Fruit fly (Drosophila melanogaster) whole organism, embryonic: ENCODE data around the gene Dop1R2.

Source experiments
- Antp ChIP-seq: fragments of 200-800 bp; sonication (Bioruptor generic); optimal IDR thresholded peaks from 3 replicates; lab custom pipeline; 2016; ENCODE audit warnings: missing biosample characterization, missing genetic modification characterization
- Asciz ChIP-seq: fragments of 200-800 bp; sonication (Bioruptor generic); optimal IDR thresholded peaks from 2 replicates; lab custom pipeline; 2017; ENCODE audit warnings: missing biosample characterization, mild to moderate bottlenecking, missing genetic modification characterization, missing genetic modification reagents
- C15 ChIP-seq: fragments of 200-800 bp; sonication (Bioruptor generic); IDR thresholded peaks from 3 replicates; pipeline ENCODE4 v1.3.6; 2022; ENCODE audit warnings: missing biosample characterization, missing genetic modification characterization
- CG10462 ChIP-seq: fragments of 200-800 bp; sonication (Bioruptor generic); optimal IDR thresholded peaks from 2 replicates; lab custom pipeline; 2016; ENCODE audit warnings: missing biosample characterization, missing genetic modification characterization
- CG11456 ChIP-seq: fragments of 200-800 bp; sonication (Bioruptor generic); IDR thresholded peaks from 3 replicates; pipeline ENCODE4 v1.3.6; 2022; ENCODE audit warnings: missing biosample characterization, missing genetic modification characterization
- CG11504 ChIP-seq: fragments of 200-800 bp; sonication (Bioruptor generic); optimal IDR thresholded peaks from 3 replicates; lab custom pipeline; 2019; ENCODE audit warnings: missing biosample characterization, mild to moderate bottlenecking, missing genetic modification characterization, moderate library complexity
- CG11560 ChIP-seq: fragments of 200-800 bp; sonication (Bioruptor generic); IDR thresholded peaks from 3 replicates; pipeline ENCODE4 v1.3.6; 2022; ENCODE audit warnings: missing biosample characterization, missing genetic modification characterization
- CG12219 ChIP-seq: fragments of 200-800 bp; sonication (Bioruptor generic); optimal IDR thresholded peaks from 3 replicates; lab custom pipeline; 2018; ENCODE audit warnings: missing biosample characterization, mild to moderate bottlenecking, missing genetic modification characterization
- CG12744 ChIP-seq: fragments of 200-800 bp; sonication (Bioruptor generic); optimal IDR thresholded peaks from 2 replicates; lab custom pipeline; 2016; ENCODE audit warnings: missing biosample characterization, missing genetic modification characterization
- CG14860 ChIP-seq: fragments of 200-800 bp; sonication (Bioruptor generic); IDR thresholded peaks from 3 replicates; pipeline ENCODE4 v1.3.6; 2022; ENCODE audit warnings: missing biosample characterization, missing genetic modification characterization; ENCODE audit not compliant: partially characterized antibody
- CG15269 ChIP-seq: fragments of 200-800 bp; sonication (Bioruptor generic); optimal IDR thresholded peaks from 2 replicates; lab custom pipeline; 2018; ENCODE audit warnings: missing biosample characterization, mild to moderate bottlenecking, missing genetic modification characterization, moderate library complexity
- CG2202 ChIP-seq: fragments of 200-800 bp; sonication (Bioruptor generic); optimal IDR thresholded peaks from 2 replicates; lab custom pipeline; 2018; ENCODE audit warnings: missing biosample characterization, mild to moderate bottlenecking, missing genetic modification characterization
- CG2875 ChIP-seq: fragments of 200-800 bp; sonication (Bioruptor generic); optimal IDR thresholded peaks from 2 replicates; lab custom pipeline; 2017; ENCODE audit warnings: missing biosample characterization, mild to moderate bottlenecking, missing genetic modification characterization, missing genetic modification reagents
- CG3995 ChIP-seq: fragments of 200-800 bp; sonication (Bioruptor generic); optimal IDR thresholded peaks from 3 replicates; lab custom pipeline; 2016; ENCODE audit warnings: missing biosample characterization, missing genetic modification characterization
- CG4617 ChIP-seq: fragments of 200-800 bp; sonication (Bioruptor generic); optimal IDR thresholded peaks from 3 replicates; lab custom pipeline; 2016; ENCODE audit warnings: missing biosample characterization, missing genetic modification characterization, borderline replicate concordance
- CG5180 ChIP-seq: fragments of 200-800 bp; sonication (Bioruptor generic); optimal IDR thresholded peaks from 3 replicates; lab custom pipeline; 2017; ENCODE audit warnings: missing biosample characterization, missing genetic modification characterization, mild to moderate bottlenecking, moderate library complexity, missing genetic modification reagents
- CG7839 ChIP-seq: fragments of 200-800 bp; sonication (Bioruptor generic); optimal IDR thresholded peaks from 3 replicates; lab custom pipeline; 2018; ENCODE audit warnings: missing biosample characterization, mild to moderate bottlenecking, missing genetic modification characterization, moderate library complexity
- CG8089 ChIP-seq: fragments of 200-800 bp; sonication (Bioruptor generic); optimal IDR thresholded peaks from 3 replicates; lab custom pipeline; 2016; ENCODE audit warnings: missing biosample characterization, missing genetic modification characterization
- CG8765 ChIP-seq: fragments of 200-800 bp; sonication (Bioruptor generic); IDR thresholded peaks from 2 replicates; pipeline ENCODE4 v1.3.6; 2022; ENCODE audit warnings: missing biosample characterization, missing genetic modification characterization
- CG9609 ChIP-seq: fragments of 200-800 bp; sonication (Bioruptor generic); optimal IDR thresholded peaks from 3 replicates; lab custom pipeline; 2016; ENCODE audit warnings: missing biosample characterization, missing genetic modification characterization
- Dad ChIP-seq: fragments of 200-800 bp; sonication (Bioruptor generic); optimal IDR thresholded peaks from 3 replicates; lab custom pipeline; 2016; ENCODE audit warnings: missing biosample characterization, missing genetic modification characterization
- Dip2 ChIP-seq: fragments of 200-800 bp; sonication (Bioruptor generic); IDR thresholded peaks from 2 replicates; pipeline ENCODE4 v1.3.6; 2022; ENCODE audit warnings: missing biosample characterization, missing genetic modification characterization
- Dp ChIP-seq: fragments of 200-800 bp; sonication (Bioruptor generic); optimal IDR thresholded peaks from 2 replicates; lab custom pipeline; 2018; ENCODE audit warnings: missing biosample characterization, mild to moderate bottlenecking, missing genetic modification characterization, moderate library complexity
- Ets97D ChIP-seq: fragments of 200-800 bp; sonication (Bioruptor generic); optimal IDR thresholded peaks from 3 replicates; lab custom pipeline; 2016; ENCODE audit warnings: missing biosample characterization, missing genetic modification characterization
- HHEX ChIP-seq: fragments of 200-800 bp; sonication (Bioruptor generic); optimal IDR thresholded peaks from 3 replicates; lab custom pipeline; 2017; ENCODE audit warnings: missing biosample characterization, mild to moderate bottlenecking, missing genetic modification characterization, missing genetic modification reagents
- HmgD ChIP-seq: fragments of 200-800 bp; sonication (Bioruptor generic); optimal IDR thresholded peaks from 3 replicates; lab custom pipeline; 2016; ENCODE audit warnings: missing biosample characterization, missing genetic modification characterization
- Mad ChIP-seq: fragments of 200-800 bp; sonication (Bioruptor generic); optimal IDR thresholded peaks from 2 replicates; lab custom pipeline; 2016; ENCODE audit warnings: missing biosample characterization, missing genetic modification characterization
- NC2α ChIP-seq: fragments of 200-800 bp; sonication (Bioruptor generic); optimal IDR thresholded peaks from 2 replicates; lab custom pipeline; 2016; ENCODE audit warnings: missing biosample characterization, missing genetic modification characterization
- Pdp1 ChIP-seq, 2 experiments: fragments of 200-800 bp; sonication (Bioruptor generic); optimal IDR thresholded peaks; 3 replicates each; lab custom pipeline; 2016; ENCODE audit warnings: missing biosample characterization in 2 of 2, missing genetic modification characterization in 2 of 2, mild to moderate bottlenecking in 1 of 2, moderate library complexity in 1 of 2
- Sry-β ChIP-seq: fragments of 200-800 bp; sonication (Bioruptor generic); optimal IDR thresholded peaks from 2 replicates; lab custom pipeline; 2018; ENCODE audit warnings: missing biosample characterization, mild to moderate bottlenecking, missing genetic modification characterization, moderate library complexity
- ap ChIP-seq: fragments of 200-800 bp; sonication (Bioruptor generic); IDR thresholded peaks from 2 replicates; pipeline ENCODE4 v1.3.6; 2022; ENCODE audit warnings: missing biosample characterization, missing genetic modification characterization
- ato ChIP-seq: fragments of 200-800 bp; sonication (Bioruptor generic); IDR thresholded peaks from 2 replicates; pipeline ENCODE4 v1.3.6; 2022; ENCODE audit warnings: missing biosample characterization, missing genetic modification characterization; ENCODE audit not compliant: partially characterized antibody
- az2 ChIP-seq: fragments of 200-800 bp; sonication (Bioruptor generic); optimal IDR thresholded peaks from 3 replicates; lab custom pipeline; 2016; ENCODE audit warnings: missing biosample characterization, missing genetic modification characterization
- bigmax ChIP-seq: fragments of 200-800 bp; sonication (Bioruptor generic); optimal IDR thresholded peaks from 2 replicates; lab custom pipeline; 2018; ENCODE audit warnings: missing biosample characterization, mild to moderate bottlenecking, missing genetic modification characterization
- ken ChIP-seq: fragments of 200-800 bp; sonication (Bioruptor generic); IDR thresholded peaks from 3 replicates; pipeline ENCODE4 v1.3.6; 2022; ENCODE audit warnings: missing biosample characterization, missing genetic modification characterization
- oc ChIP-seq: fragments of 200-800 bp; sonication (Bioruptor generic); optimal IDR thresholded peaks from 2 replicates; lab custom pipeline; 2018; ENCODE audit warnings: missing biosample characterization, mild to moderate bottlenecking, missing genetic modification characterization, moderate library complexity
- onecut ChIP-seq: fragments of 200-800 bp; sonication (Bioruptor generic); IDR thresholded peaks from 2 replicates; pipeline ENCODE4 v1.3.6; 2022; ENCODE audit warnings: missing biosample characterization, missing genetic modification characterization
- p53 ChIP-seq: fragments of 200-800 bp; sonication (Bioruptor generic); optimal IDR thresholded peaks from 2 replicates; lab custom pipeline; 2016; ENCODE audit warnings: missing biosample characterization, missing genetic modification characterization
- pan ChIP-seq, 4 experiments: fragments of >200 bp in 3 of 4; fragments of 200-800 bp in 1 of 4; sonication (Bioruptor generic) in 1 of 4; optimal IDR thresholded peaks in 3 of 4; IDR thresholded peaks in 1 of 4; 2 replicates each; pipeline versions ENCODE4 v1.3.6 to Lab custom; 2017 to 2022; ENCODE audit warnings: missing biosample characterization in 2 of 4, missing genetic modification characterization in 2 of 4, mixed read lengths in 1 of 4
- pita ChIP-seq: fragments of 200-800 bp; sonication (Bioruptor generic); optimal IDR thresholded peaks from 2 replicates; lab custom pipeline; 2017; ENCODE audit warnings: missing biosample characterization, mild to moderate bottlenecking, missing genetic modification characterization
- rib ChIP-seq: fragments of 200-800 bp; sonication (Bioruptor generic); IDR thresholded peaks from 2 replicates; pipeline ENCODE4 v1.3.6; 2022; ENCODE audit warnings: missing biosample characterization, missing genetic modification characterization
- sc ChIP-seq, 3 experiments: fragments of >200 bp in 2 of 3; fragments of 200-800 bp in 1 of 3; sonication (Bioruptor generic) in 1 of 3; optimal IDR thresholded peaks; 2 replicates in 2 of 3; 3 replicates in 1 of 3; lab custom pipeline; 2017; ENCODE audit warnings: mild to moderate bottlenecking in 1 of 3, missing biosample characterization in 1 of 3, missing genetic modification characterization in 1 of 3, missing genetic modification reagents in 1 of 3
- sug ChIP-seq: fragments of 200-800 bp; optimal IDR thresholded peaks from 2 replicates; lab custom pipeline; 2019; ENCODE audit warnings: missing biosample characterization, mild to moderate bottlenecking, missing genetic modification characterization, moderate library complexity
- tin ChIP-seq: fragments of 200-800 bp; sonication (Bioruptor generic); optimal IDR thresholded peaks from 3 replicates; lab custom pipeline; 2016; ENCODE audit warnings: missing biosample characterization, missing genetic modification characterization
- tna ChIP-seq: fragments of 200-800 bp; sonication (Bioruptor generic); IDR thresholded peaks from 2 replicates; pipeline ENCODE4 v1.3.6; 2022; ENCODE audit warnings: missing biosample characterization, missing genetic modification characterization; ENCODE audit not compliant: partially characterized antibody
- twi ChIP-seq: fragments of 200-800 bp; optimal IDR thresholded peaks from 2 replicates; lab custom pipeline; 2019; ENCODE audit warnings: missing biosample characterization, mild to moderate bottlenecking, missing genetic modification characterization, moderate library complexity
- tx ChIP-seq: fragments of 200-800 bp; sonication (Bioruptor generic); optimal IDR thresholded peaks from 2 replicates; lab custom pipeline; 2016; ENCODE audit warnings: missing biosample characterization, missing genetic modification characterization
- yki ChIP-seq: fragments of >200 bp; optimal IDR thresholded peaks from 3 replicates; lab custom pipeline; 2018

Gene Dop1R2

dm6 chr3R:29591481-29592138 is 68.2 kb downstream of the Dop1R2 start, which contains the start of gene alph (continued):
- TF ChIP-seq CG14860 (GFP tag; lab: Robert Waterston, UW) (peak; percentile 95), Dp (GFP tag; lab: Kevin White, UChicago) (peak; percentile 34), Pdp1 (GFP tag; optimal IDR thresholded peaks at IDR 0.05; lab: Kevin White, UChicago) (peak in 1 of 2 experiments; percentile 81), C15 (GFP tag; lab: Robert Waterston, UW) (no peak; the same call in 2 of the 3 replicates), ato (peak; percentile 98), rib (GFP tag; lab: Robert Waterston, UW) (no peak), CG12744 (GFP tag; lab: Kevin White, UChicago) (peak; percentile 17), Antp (GFP tag; lab: Kevin White, UChicago) (peak; percentile 28), HHEX (GFP tag; lab: Kevin White, UChicago) (peak; percentile 8), CG9609 (GFP tag; lab: Kevin White, UChicago) (peak; percentile 47), HmgD (peak; percentile 91), p53 (peak; percentile 52), pita (GFP tag; lab: Kevin White, UChicago) (peak; percentile 96), bigmax (GFP tag; lab: Kevin White, UChicago) (peak; percentile 18), tna (GFP tag; lab: Robert Waterston, UW) (peak; percentile 97), Dad (GFP tag; lab: Kevin White, UChicago) (peak; percentile 51), CG4617 (GFP tag; lab: Kevin White, UChicago) (peak; percentile 94), CG11456 (GFP tag; lab: Robert Waterston, UW) (0 out of 3 replicates have a peak, but pooled peaks have one; percentile 48), tx (GFP tag; lab: Kevin White, UChicago) (peak; percentile 37), CG11504 (no peak), ken (no peak), Mad (peak; percentile 64), NC2α (GFP tag; lab: Kevin White, UChicago) (no peak), Sry-β (GFP tag; lab: Kevin White, UChicago) (no peak), yki (lab: Kevin White, UChicago) (peak; percentile 33), Ets97D (GFP tag; lab: Kevin White, UChicago) (peak; percentile 90), ap (no peak), twi (tag; lab: Kevin White, UChicago) (peak; percentile 39), CG11560 (peak; percentile 53; the same call in 1 of the 3 replicates), CG15269 (no peak), az2 (GFP tag; lab: Kevin White, UChicago) (peak; percentile 63), sc (optimal IDR thresholded peaks at IDR 0.05; lab: Kevin White, UChicago) (no peak), sc (GFP tag; optimal IDR thresholded peaks at IDR 0.05; lab: Kevin White, UChicago) (no peak), sug (tag; lab: Kevin White, UChicago) (peak; percentile 19), pan (optimal IDR thresholded peaks at IDR 0.05; lab: Kevin White, UChicago) (no peak), pan (GFP tag; optimal IDR thresholded peaks at IDR 0.05 in 1 of 2, IDR thresholded peaks at IDR 0.05 in 1 of 2) (peak in 1 of 2 experiments; percentile 45), CG2202 (tag; lab: Kevin White, UChicago) (no peak), tin (GFP tag; lab: Kevin White, UChicago) (peak; percentile 51), CG2875 (GFP tag; lab: Kevin White, UChicago) (peak; percentile 43), Dip2 (GFP tag; lab: Robert Waterston, UW) (no peak), oc (tag; lab: Kevin White, UChicago) (no peak), CG12219 (no peak), CG5180 (GFP tag; lab: Kevin White, UChicago) (no peak), CG3995 (GFP tag; lab: Kevin White, UChicago) (peak; percentile 67), CG8089 (GFP tag; lab: Kevin White, UChicago) (no peak), Asciz (GFP tag; lab: Kevin White, UChicago) (peak; percentile 23), CG7839 (tag; lab: Kevin White, UChicago) (peak; percentile 27), CG8765 (GFP tag; lab: Robert Waterston, UW) (peak; percentile 28), CG10462 (no peak), onecut (GFP tag; lab: Robert Waterston, UW) (peak; percentile 55)
